Fruit fly (Drosophila melanogaster) whole organism, wandering third instar larva: ENCODE measurements around the gene CG11920.

ENCODE experiments used
- CG9705 ChIP-seq: fragments of 200-800 bp; sonication (Bioruptor generic); optimal IDR thresholded peaks from 2 replicates; lab custom pipeline; 2018; ENCODE audit warnings: missing biosample characterization, mild to moderate bottlenecking, missing genetic modification characterization
- HLH106 ChIP-seq: fragments of 200-800 bp; optimal IDR thresholded peaks from 3 replicates; lab custom pipeline; 2019; ENCODE audit warnings: missing biosample characterization, mild to moderate bottlenecking, missing genetic modification characterization, moderate library complexity
- Hr83 ChIP-seq: fragments of 200-300 bp; sonication (Bioruptor generic); optimal IDR thresholded peaks from 2 replicates; lab custom pipeline; 2016; ENCODE audit warnings: missing biosample characterization, mild to moderate bottlenecking, missing genetic modification characterization, moderate library complexity; ENCODE audit not compliant: poor library complexity, severe bottlenecking
- Sp1 ChIP-seq: fragments of 200-800 bp; sonication (Bioruptor generic); optimal IDR thresholded peaks from 3 replicates; lab custom pipeline; 2019; ENCODE audit warnings: missing biosample characterization, mild to moderate bottlenecking, missing genetic modification characterization, moderate library complexity
- dmrt93B ChIP-seq: fragments of 200-800 bp; sonication (Bioruptor generic); optimal IDR thresholded peaks from 2 replicates; lab custom pipeline; 2018; ENCODE audit warnings: missing biosample characterization, mild to moderate bottlenecking, missing genetic modification characterization
- rgr ChIP-seq: fragments of 200-800 bp; sonication (Bioruptor generic); optimal IDR thresholded peaks from 3 replicates; lab custom pipeline; 2016; ENCODE audit warnings: missing biosample characterization, mild to moderate bottlenecking, missing genetic modification characterization

CG11920 gene

DNA sequence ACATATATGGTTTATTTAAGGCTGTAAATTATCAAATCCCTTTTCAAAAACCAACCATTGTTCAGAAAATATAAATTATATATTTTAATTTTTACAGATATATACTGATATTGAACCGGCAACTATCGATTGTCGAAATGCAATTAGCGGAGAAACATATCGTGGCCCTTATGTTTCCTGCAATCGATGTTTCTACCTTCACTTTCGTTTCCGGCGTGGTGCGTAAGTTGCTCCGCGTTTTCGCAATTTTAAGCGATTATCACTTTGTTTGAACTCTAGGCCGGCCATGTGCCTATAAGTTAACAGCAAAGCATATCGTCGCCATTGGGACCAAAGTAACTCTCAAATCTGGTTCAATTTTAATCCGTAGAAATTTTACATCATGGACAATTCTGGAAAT is 48.6 kb downstream of the CG11920 start, which contains the start of gene vig2:
Gene vig2 (plus strand): TSS at position 112 of the 400 bp plus-strand sequence.
- TF ChIP-seq dmrt93B (GFP tag; lab: Kevin White, UChicago) (peak; percentile 60), Hr83 (GFP tag; lab: Kevin White, UChicago) (peak; percentile 68), Sp1 (GFP tag; lab: Kevin White, UChicago) (peak; percentile 26), rgr (GFP tag; lab: Kevin White, UChicago) (peak; percentile 61), CG9705 (GFP tag; lab: Kevin White, UChicago) (peak; percentile 43), HLH106 (tag; lab: Kevin White, UChicago) (peak; percentile 33)
